Fruit fly (Drosophila melanogaster) whole organism, embryonic: ENCODE data around the gene Atg12.

Source experiments
- Asciz ChIP-seq: fragments of 200-800 bp; sonication (Bioruptor generic); optimal IDR thresholded peaks from 2 replicates; lab custom pipeline; 2017; ENCODE audit warnings: missing biosample characterization, mild to moderate bottlenecking, missing genetic modification characterization, missing genetic modification reagents
- Atf6 ChIP-seq: fragments of 200-800 bp; sonication (Bioruptor generic); IDR thresholded peaks from 2 replicates; pipeline ENCODE4 v1.3.6; 2022; ENCODE audit warnings: missing biosample characterization, missing genetic modification characterization
- Blimp-1 ChIP-seq: fragments of 200-800 bp; sonication (Bioruptor generic); optimal IDR thresholded peaks from 3 replicates; lab custom pipeline; 2018; ENCODE audit warnings: missing biosample characterization, missing genetic modification characterization, mild to moderate bottlenecking, moderate library complexity, missing genetic modification reagents
- CG10267 ChIP-seq: fragments of 200-800 bp; sonication (Bioruptor generic); optimal IDR thresholded peaks from 2 replicates; lab custom pipeline; 2018; ENCODE audit warnings: missing biosample characterization, mild to moderate bottlenecking, missing genetic modification characterization, moderate library complexity
- CG10979 ChIP-seq: fragments of 200-800 bp; sonication (Bioruptor generic); optimal IDR thresholded peaks from 2 replicates; lab custom pipeline; 2018; ENCODE audit warnings: missing biosample characterization, mild to moderate bottlenecking, missing genetic modification characterization, moderate library complexity
- CG11504 ChIP-seq: fragments of 200-800 bp; sonication (Bioruptor generic); optimal IDR thresholded peaks from 3 replicates; lab custom pipeline; 2019; ENCODE audit warnings: missing biosample characterization, mild to moderate bottlenecking, missing genetic modification characterization, moderate library complexity
- CG13296 ChIP-seq: fragments of 200-800 bp; sonication (Bioruptor generic); optimal IDR thresholded peaks from 3 replicates; lab custom pipeline; 2018; ENCODE audit warnings: missing biosample characterization, mild to moderate bottlenecking, missing genetic modification characterization
- CG13424 ChIP-seq: fragments of 200-800 bp; sonication (Bioruptor generic); optimal IDR thresholded peaks from 2 replicates; lab custom pipeline; 2019; ENCODE audit warnings: missing biosample characterization, mild to moderate bottlenecking, missing genetic modification characterization, moderate library complexity
- CG14860 ChIP-seq: fragments of 200-800 bp; sonication (Bioruptor generic); IDR thresholded peaks from 3 replicates; pipeline ENCODE4 v1.3.6; 2022; ENCODE audit warnings: missing biosample characterization, missing genetic modification characterization; ENCODE audit not compliant: partially characterized antibody
- CG15269 ChIP-seq: fragments of 200-800 bp; sonication (Bioruptor generic); optimal IDR thresholded peaks from 2 replicates; lab custom pipeline; 2018; ENCODE audit warnings: missing biosample characterization, mild to moderate bottlenecking, missing genetic modification characterization, moderate library complexity
- CG1529 ChIP-seq: fragments of 200-800 bp; sonication (Bioruptor generic); optimal IDR thresholded peaks from 3 replicates; lab custom pipeline; 2018; ENCODE audit warnings: missing biosample characterization, missing genetic modification characterization
- CG1603 ChIP-seq: fragments of 200-800 bp; sonication (Bioruptor generic); optimal IDR thresholded peaks from 2 replicates; lab custom pipeline; 2019; ENCODE audit warnings: missing biosample characterization, mild to moderate bottlenecking, missing genetic modification characterization, moderate library complexity
- CG1647 ChIP-seq: fragments of 200-800 bp; sonication (Bioruptor generic); optimal IDR thresholded peaks from 3 replicates; lab custom pipeline; 2016; ENCODE audit warnings: missing biosample characterization, missing genetic modification characterization
- CG17359 ChIP-seq: fragments of 200-800 bp; sonication (Bioruptor generic); optimal IDR thresholded peaks from 3 replicates; lab custom pipeline; 2018; ENCODE audit warnings: missing biosample characterization, mild to moderate bottlenecking, missing genetic modification characterization, moderate library complexity
- CG18262 ChIP-seq: fragments of 200-800 bp; optimal IDR thresholded peaks from 3 replicates; lab custom pipeline; 2019; ENCODE audit warnings: missing biosample characterization, mild to moderate bottlenecking, missing genetic modification characterization, moderate library complexity
- CG2678 ChIP-seq: fragments of 200-800 bp; sonication (Bioruptor generic); optimal IDR thresholded peaks from 3 replicates; lab custom pipeline; 2019; ENCODE audit warnings: missing biosample characterization, mild to moderate bottlenecking, missing genetic modification characterization, moderate library complexity
- CG2712 ChIP-seq: fragments of 200-800 bp; optimal IDR thresholded peaks from 3 replicates; lab custom pipeline; 2019; ENCODE audit warnings: missing biosample characterization, mild to moderate bottlenecking, missing genetic modification characterization, moderate library complexity
- CG2875 ChIP-seq: fragments of 200-800 bp; sonication (Bioruptor generic); optimal IDR thresholded peaks from 2 replicates; lab custom pipeline; 2017; ENCODE audit warnings: missing biosample characterization, mild to moderate bottlenecking, missing genetic modification characterization, missing genetic modification reagents
- CG7928 ChIP-seq: fragments of 200-800 bp; sonication (Bioruptor generic); optimal IDR thresholded peaks from 2 replicates; lab custom pipeline; 2017; ENCODE audit warnings: missing biosample characterization, mild to moderate bottlenecking, missing genetic modification characterization
- CG8924 ChIP-seq: fragments of 200-800 bp; optimal IDR thresholded peaks from 3 replicates; lab custom pipeline; 2019; ENCODE audit warnings: missing biosample characterization, mild to moderate bottlenecking, missing genetic modification characterization, moderate library complexity
- CkIIα-i1 ChIP-seq: fragments of 200-800 bp; sonication (Bioruptor generic); IDR thresholded peaks from 2 replicates; pipeline ENCODE4 v1.3.6; 2022; ENCODE audit warnings: missing biosample characterization, missing genetic modification characterization
- Drgx ChIP-seq: fragments of 200-800 bp; sonication (Bioruptor generic); IDR thresholded peaks from 2 replicates; pipeline ENCODE4 v1.3.6; 2022; ENCODE audit warnings: missing biosample characterization, missing genetic modification characterization
- PHDP ChIP-seq: fragments of 200-800 bp; sonication (Bioruptor generic); optimal IDR thresholded peaks from 3 replicates; lab custom pipeline; 2018; ENCODE audit warnings: missing biosample characterization, mild to moderate bottlenecking, missing genetic modification characterization, moderate library complexity
- Xbp1 ChIP-seq: fragments of 200-800 bp; sonication (Bioruptor generic); optimal IDR thresholded peaks from 3 replicates; lab custom pipeline; 2016; ENCODE audit warnings: missing biosample characterization, mild to moderate bottlenecking, missing genetic modification characterization
- Xrp1 ChIP-seq: fragments of 200-800 bp; sonication (Bioruptor generic); IDR thresholded peaks from 2 replicates; pipeline ENCODE4 v1.3.6; 2022; ENCODE audit warnings: missing biosample characterization, missing genetic modification characterization
- ap ChIP-seq: fragments of 200-800 bp; sonication (Bioruptor generic); IDR thresholded peaks from 2 replicates; pipeline ENCODE4 v1.3.6; 2022; ENCODE audit warnings: missing biosample characterization, missing genetic modification characterization
- fd102C ChIP-seq: fragments of 200-800 bp; sonication (Bioruptor generic); optimal IDR thresholded peaks from 2 replicates; lab custom pipeline; 2018; ENCODE audit warnings: missing biosample characterization, mild to moderate bottlenecking, missing genetic modification characterization, moderate library complexity
- grau ChIP-seq: fragments of 200-800 bp; optimal IDR thresholded peaks from 3 replicates; lab custom pipeline; 2019; ENCODE audit warnings: missing biosample characterization, mild to moderate bottlenecking, missing genetic modification characterization, moderate library complexity
- lbe ChIP-seq: fragments of 200-800 bp; sonication (Bioruptor generic); optimal IDR thresholded peaks from 2 replicates; lab custom pipeline; 2016; ENCODE audit warnings: missing biosample characterization, mild to moderate bottlenecking, missing genetic modification characterization
- lilli ChIP-seq: fragments of 200-800 bp; sonication (Bioruptor generic); optimal IDR thresholded peaks from 3 replicates; lab custom pipeline; 2016; ENCODE audit warnings: missing biosample characterization, missing genetic modification characterization
- lola ChIP-seq, 3 experiments: fragments of >200 bp in 2 of 3; fragments of 200-800 bp in 1 of 3; sonication (Bioruptor generic) in 1 of 3; optimal IDR thresholded peaks; 2 replicates each; lab custom pipeline; 2017 to 2019; ENCODE audit warnings: missing biosample characterization in 3 of 3, missing genetic modification characterization in 3 of 3, mild to moderate bottlenecking in 1 of 3, moderate library complexity in 1 of 3
- nau ChIP-seq: fragments of 200-800 bp; sonication (Bioruptor generic); optimal IDR thresholded peaks from 3 replicates; lab custom pipeline; 2017; ENCODE audit warnings: missing biosample characterization, mild to moderate bottlenecking, missing genetic modification characterization, missing genetic modification reagents
- nmo ChIP-seq: fragments of 200-800 bp; sonication (Bioruptor generic); optimal IDR thresholded peaks from 2 replicates; lab custom pipeline; 2018; ENCODE audit warnings: missing biosample characterization, mild to moderate bottlenecking, missing genetic modification characterization, moderate library complexity
- nom ChIP-seq: fragments of 200-800 bp; sonication (Bioruptor generic); optimal IDR thresholded peaks from 2 replicates; lab custom pipeline; 2017; ENCODE audit warnings: missing biosample characterization, missing genetic modification characterization, mild to moderate bottlenecking, moderate library complexity, missing genetic modification reagents
- pan ChIP-seq, 4 experiments: fragments of >200 bp in 3 of 4; fragments of 200-800 bp in 1 of 4; sonication (Bioruptor generic) in 1 of 4; optimal IDR thresholded peaks in 3 of 4; IDR thresholded peaks in 1 of 4; 2 replicates each; pipeline versions ENCODE4 v1.3.6 to Lab custom; 2017 to 2022; ENCODE audit warnings: missing biosample characterization in 2 of 4, missing genetic modification characterization in 2 of 4, mixed read lengths in 1 of 4
- phol ChIP-seq: fragments of 200-800 bp; sonication (Bioruptor generic); optimal IDR thresholded peaks from 3 replicates; lab custom pipeline; 2018; ENCODE audit warnings: missing biosample characterization, mild to moderate bottlenecking, missing genetic modification characterization, moderate library complexity
- sens ChIP-seq: fragments of 200-800 bp; sonication (Bioruptor generic); peaks from one replicate; lab custom pipeline; 2016; ENCODE audit warnings: missing biosample characterization, missing genetic modification characterization
- ttk ChIP-seq: fragments of 200-800 bp; sonication (Bioruptor generic); IDR thresholded peaks from 2 replicates; pipeline ENCODE4 v2.1.2; 2022; ENCODE audit warnings: missing biosample characterization, missing genetic modification characterization

Atg12 gene

DNA sequence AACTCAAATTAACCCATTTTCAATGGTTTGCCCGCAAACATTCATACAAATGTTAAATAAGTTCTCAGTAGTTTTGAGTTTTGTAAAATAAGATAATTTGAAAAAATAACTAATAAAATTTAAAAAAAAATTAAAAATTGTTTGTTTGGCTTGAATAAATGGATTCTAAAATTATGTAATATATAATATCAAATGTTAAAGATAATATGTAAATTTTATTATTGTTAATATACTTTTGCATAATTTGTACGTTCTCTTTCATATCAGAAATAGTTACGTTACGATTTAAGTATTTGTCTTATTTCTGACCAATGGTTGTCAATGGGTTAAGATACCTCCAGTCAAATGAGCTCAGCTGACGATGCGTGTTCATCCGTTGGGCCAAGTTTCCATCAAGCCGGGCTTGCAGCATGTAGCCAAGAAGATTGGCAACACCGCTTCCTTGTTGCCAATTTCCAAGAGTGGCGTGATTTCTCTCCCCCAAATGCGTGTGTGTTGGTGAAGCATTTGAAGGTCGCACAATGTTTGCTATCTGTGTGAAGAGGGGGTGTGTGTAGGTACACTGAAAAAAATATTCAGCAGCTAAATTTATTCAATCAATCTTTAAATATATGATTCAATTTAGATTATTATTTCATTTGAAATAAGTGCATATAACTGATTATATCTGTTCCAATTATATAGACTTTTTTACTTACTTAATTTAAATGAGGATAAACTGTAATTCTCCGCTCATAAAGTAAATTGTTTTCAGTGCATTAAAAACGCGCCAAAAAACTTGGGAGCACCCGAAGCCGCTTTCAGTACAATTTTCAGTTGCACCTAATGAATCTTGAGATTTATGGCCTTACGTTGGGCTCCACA is 39.7 kb upstream of the Atg12 start (continued):
- peak; percentile 43 for TF ChIP-seq Xbp1
- TF ChIP-seq CG10979 (tag; lab: Kevin White, UChicago): peak; percentile 45
- TF ChIP-seq CG1529 (GFP tag; lab: Kevin White, UChicago): peak; percentile 9
- TF ChIP-seq CG2712 (tag; lab: Kevin White, UChicago): peak; percentile 56
- no peak for TF ChIP-seq CG13296 (GFP tag; lab: Kevin White, UChicago)
- TF ChIP-seq Drgx (GFP tag; lab: Robert Waterston, UW): peak; percentile 63; the same call in 1 of the 2 replicates
- peak; percentile 54 for TF ChIP-seq phol (tag; lab: Kevin White, UChicago)
- TF ChIP-seq CG18262 (tag; lab: Kevin White, UChicago): peak; percentile 43
- peak; percentile 25 for TF ChIP-seq nau
- peak; percentile 6 for TF ChIP-seq lilli
- TF ChIP-seq fd102C (GFP tag; lab: Kevin White, UChicago): no peak
- no peak for TF ChIP-seq CG13424
- TF ChIP-seq pan (optimal IDR thresholded peaks at IDR 0.05; lab: Kevin White, UChicago): no peak
- peak in 1 of 2 experiments; percentile 24 for TF ChIP-seq pan (GFP tag; optimal IDR thresholded peaks at IDR 0.05 in 1 of 2, IDR thresholded peaks at IDR 0.05 in 1 of 2)
- no peak for TF ChIP-seq CG2875 (GFP tag; lab: Kevin White, UChicago)
- TF ChIP-seq ttk (GFP tag; lab: Robert Waterston, UW): 0 out of 2 replicates have a peak, but pooled peaks have one; percentile 44
- TF ChIP-seq CG10267 (tag; lab: Kevin White, UChicago): peak; percentile 12
- peak; percentile 64 for TF ChIP-seq Xrp1 (GFP tag; lab: Robert Waterston, UW)
- no peak for TF ChIP-seq ap (GFP tag; lab: Robert Waterston, UW)
- TF ChIP-seq CG17359 (tag; lab: Kevin White, UChicago): peak; percentile 27
- peak; percentile 49 for TF ChIP-seq nom
- TF ChIP-seq CG1647 (GFP tag; lab: Kevin White, UChicago): no peak
- peak in 1 of 3 experiments; percentile 25 for TF ChIP-seq lola (GFP tag; optimal IDR thresholded peaks at IDR 0.05; lab: Kevin White, UChicago)
- TF ChIP-seq CkIIα-i1: no peak
- peak; percentile 25 for TF ChIP-seq Blimp-1 (GFP tag; lab: Kevin White, UChicago)
- no peak for TF ChIP-seq CG1603 (tag; lab: Kevin White, UChicago)
- TF ChIP-seq CG8924: peak; percentile 6
- peak; percentile 22 for TF ChIP-seq Asciz (GFP tag; lab: Kevin White, UChicago)
- peak; percentile 42 for TF ChIP-seq grau (tag; lab: Kevin White, UChicago)
- no peak for TF ChIP-seq lbe
- TF ChIP-seq nmo (GFP tag; lab: Kevin White, UChicago): peak; percentile 29
- peak; percentile 14 for TF ChIP-seq CG15269 (tag; lab: Kevin White, UChicago)
- peak; percentile 20 for TF ChIP-seq CG2678
- no peak for TF ChIP-seq CG14860 (GFP tag; lab: Robert Waterston, UW)
- peak; percentile 74 for TF ChIP-seq sens (GFP tag; lab: Kevin White, UChicago)
- TF ChIP-seq Atf6: peak; percentile 26; the same call in 1 of the 2 replicates
- peak; percentile 62 for TF ChIP-seq CG11504 (tag; lab: Kevin White, UChicago)
- TF ChIP-seq PHDP (tag; lab: Kevin White, UChicago): no peak
- TF ChIP-seq CG7928: no peak
